In the genomic region with DNA sequence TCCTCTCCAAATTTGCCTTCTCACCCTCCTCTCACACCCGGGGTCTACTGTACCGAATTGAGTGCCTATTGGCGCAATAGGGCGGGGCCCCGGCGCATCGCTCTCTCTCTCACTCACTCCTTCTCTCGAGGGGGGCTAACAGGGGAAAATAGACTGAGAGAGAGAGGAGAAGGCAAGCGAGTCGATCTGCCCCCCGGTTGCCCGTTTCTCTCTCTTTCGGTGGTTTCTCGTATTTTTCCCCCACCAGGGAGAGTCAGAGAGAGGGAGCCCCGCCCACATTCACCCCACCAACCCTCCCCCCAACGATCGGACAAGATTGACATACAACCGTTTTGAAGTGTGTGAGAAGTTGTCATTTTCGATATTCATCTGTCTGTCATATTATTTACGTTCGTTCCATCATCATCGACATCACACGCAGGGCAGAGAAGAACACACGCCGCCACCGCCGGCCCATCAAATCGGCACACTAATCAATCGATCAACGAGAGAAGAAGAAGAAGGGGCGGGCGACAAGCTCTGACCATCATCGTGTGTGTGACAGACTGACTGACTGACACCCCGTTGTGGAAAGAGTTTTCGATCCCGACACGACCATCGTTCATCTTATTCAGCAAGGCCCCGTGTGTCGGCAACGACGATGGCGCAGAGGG, we compare ENCODE assay signal across 1 worm cellular context.
A peak's percentile ranks its signal among the peaks of the same experiment; 100 is the strongest.
TF ChIP-seq lines count a peak whose summit lies in the region.

No protein-coding gene starts in this region.

TF ChIP-seq in whole organism, L1 larva, 84 proteins besides CTCF, POLR2A, EP300 and RAD21 (continued from another document):
- no peak for TF ChIP-seq unc-30 (tag; optimal IDR thresholded peaks at IDR 0.05; lab: Kevin White, UChicago)
- TF ChIP-seq hpl-2 (GFP tag; optimal IDR thresholded peaks at IDR 0.05; lab: Kevin White, UChicago) = no peak
- peak; percentile 33 for TF ChIP-seq swsn-7 (tag; optimal IDR thresholded peaks at IDR 0.05; lab: Kevin White, UChicago)
- no peak for TF ChIP-seq hlh-17 (GFP tag; optimal IDR thresholded peaks at IDR 0.05; lab: Kevin White, UChicago; ENCODE audit: borderline replicate concordance)
- peak; percentile 42 for TF ChIP-seq snu-23 (GFP tag; optimal IDR thresholded peaks at IDR 0.05; lab: Kevin White, UChicago)
- TF ChIP-seq tlp-1 (tag; optimal IDR thresholded peaks at IDR 0.05; lab: Kevin White, UChicago) = no peak
- TF ChIP-seq rnt-1 (tag; optimal IDR thresholded peaks at IDR 0.05; lab: Kevin White, UChicago) = peak; percentile 54
- no peak for TF ChIP-seq egl-13 (tag; optimal IDR thresholded peaks at IDR 0.05; lab: Kevin White, UChicago)
- TF ChIP-seq unc-86 (tag; optimal IDR thresholded peaks at IDR 0.05; lab: Kevin White, UChicago) = peak; percentile 34
- no peak for TF ChIP-seq ceh-88 (GFP tag; IDR thresholded peaks at IDR 0.05; lab: Robert Waterston, UW)
- no peak for TF ChIP-seq nhr-90 (tag; optimal IDR thresholded peaks at IDR 0.05; lab: Kevin White, UChicago; ENCODE audit: poor library complexity)
- no peak for TF ChIP-seq C04F5.9 (tag; optimal IDR thresholded peaks at IDR 0.05; lab: Kevin White, UChicago)
- peak; percentile 12 for TF ChIP-seq mep-1 (tag; optimal IDR thresholded peaks at IDR 0.05; lab: Kevin White, UChicago)
- peak; percentile 41 for TF ChIP-seq tbx-2 (tag; optimal IDR thresholded peaks at IDR 0.05; lab: Kevin White, UChicago)
- no peak for TF ChIP-seq snpc-4 (tag; optimal IDR thresholded peaks at IDR 0.05; lab: Kevin White, UChicago)
- peak; percentile 75 for TF ChIP-seq lin-14 (GFP tag; optimal IDR thresholded peaks at IDR 0.05; lab: Kevin White, UChicago)
- no peak for TF ChIP-seq lin-39 (tag; optimal IDR thresholded peaks at IDR 0.05; lab: Kevin White, UChicago)
- no peak for TF ChIP-seq unc-130 (tag; optimal IDR thresholded peaks at IDR 0.05; lab: Kevin White, UChicago)
- no peak for TF ChIP-seq zag-1 (tag; optimal IDR thresholded peaks at IDR 0.05; lab: Kevin White, UChicago)
- no peak for TF ChIP-seq C34B4.2 (tag; optimal IDR thresholded peaks at IDR 0.05; lab: Kevin White, UChicago)
- no peak for TF ChIP-seq fos-1 (tag; optimal IDR thresholded peaks at IDR 0.05; lab: Kevin White, UChicago)
- TF ChIP-seq nhr-85 (tag; lab: Kevin White, UChicago) = peak; percentile 82
- no peak for TF ChIP-seq nhr-76 (tag; optimal IDR thresholded peaks at IDR 0.05; lab: Kevin White, UChicago)
- TF ChIP-seq ceh-63 (GFP tag; optimal IDR thresholded peaks at IDR 0.05; lab: Kevin White, UChicago) = no peak
- peak; percentile 72 to 92 for TF ChIP-seq lsy-2 (tag; optimal IDR thresholded peaks at IDR 0.05; lab: Kevin White, UChicago)
- no peak for TF ChIP-seq vab-15 (tag; optimal IDR thresholded peaks at IDR 0.05; lab: Kevin White, UChicago)
- TF ChIP-seq unc-98 (GFP tag; IDR thresholded peaks at IDR 0.05; lab: Robert Waterston, UW) = no peak
- peak; percentile 14 for TF ChIP-seq dsc-1 (tag; optimal IDR thresholded peaks at IDR 0.05; lab: Kevin White, UChicago)
- TF ChIP-seq nhr-71 (tag; optimal IDR thresholded peaks at IDR 0.05; lab: Kevin White, UChicago) = peak; percentile 55
- peak; percentile 1 for TF ChIP-seq C16A3.4 (tag; optimal IDR thresholded peaks at IDR 0.05; lab: Kevin White, UChicago)
- TF ChIP-seq efl-1 (optimal IDR thresholded peaks at IDR 0.05; lab: Kevin White, UChicago) = peak in 1 of 2 experiments; percentile 6
- peak in 1 of 2 experiments; percentile 7 for TF ChIP-seq efl-1 (GFP tag; optimal IDR thresholded peaks at IDR 0.05 in 1 of 2; lab: Kevin White, UChicago)
- no peak for TF ChIP-seq alr-1 (tag; optimal IDR thresholded peaks at IDR 0.05; lab: Kevin White, UChicago; ENCODE audit: borderline replicate concordance)
- no peak for TF ChIP-seq mab-9 (GFP tag; IDR thresholded peaks at IDR 0.05; lab: Robert Waterston, UW)
- TF ChIP-seq ceh-90 (tag; optimal IDR thresholded peaks at IDR 0.05; lab: Kevin White, UChicago) = no peak
- peak in 2 of 3 experiments; percentile 2 to 48 for TF ChIP-seq ceh-82 (tag; optimal IDR thresholded peaks at IDR 0.05; lab: Kevin White, UChicago)
